Fruit fly (Drosophila melanogaster) Kc167 (cell line): Measurements from ENCODE around the gene Ac78C.

Experiments
- Myc ChIP-seq: fragments of >200 bp; optimal IDR thresholded peaks from 2 replicates; lab custom pipeline; 2017; ENCODE audit warnings: missing external identifiers
- Sin3A ChIP-seq: fragments of >200 bp; optimal IDR thresholded peaks from 2 replicates; lab custom pipeline; 2018; ENCODE audit warnings: missing external identifiers
- h ChIP-seq: fragments of >200 bp; optimal IDR thresholded peaks from 3 replicates; lab custom pipeline; 2018; ENCODE audit warnings: missing external identifiers
- insv ChIP-seq: fragments of >200 bp; optimal IDR thresholded peaks from 3 replicates; lab custom pipeline; 2018; ENCODE audit warnings: missing external identifiers
- psq ChIP-seq: fragments of >200 bp; optimal IDR thresholded peaks from 2 replicates; lab custom pipeline; 2017; ENCODE audit warnings: missing external identifiers
- ttk ChIP-seq: sonication (Bioruptor generic); optimal IDR thresholded peaks from 2 replicates; lab custom pipeline; 2017; ENCODE audit warnings: missing external identifiers

Gene Ac78C

DNA sequence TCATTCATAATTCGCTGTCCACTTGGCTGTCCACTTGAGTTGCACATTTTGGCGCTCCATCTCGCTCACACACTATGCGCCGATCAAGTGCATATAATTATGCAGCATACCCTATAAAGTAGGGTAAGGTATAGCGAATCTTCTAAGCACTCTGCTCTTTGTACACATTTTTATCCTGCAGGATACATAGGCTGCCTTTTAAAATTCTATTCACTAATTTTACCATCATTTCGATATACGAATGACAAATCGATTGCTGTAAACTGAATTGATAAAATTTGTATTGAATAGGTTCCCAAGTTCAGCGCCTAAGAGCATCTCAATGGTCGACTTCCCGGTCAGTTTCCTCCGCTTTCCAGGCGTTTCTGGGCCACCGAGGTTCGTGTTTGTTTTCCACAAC, 58.7 kb downstream of the Ac78C start:
- TF ChIP-seq h = no peak
- TF ChIP-seq Sin3A = no peak
- TF ChIP-seq insv (lab: Kevin White, UChicago) = no peak
- TF ChIP-seq ttk (lab: Kevin White, UChicago) = no peak
- no peak for TF ChIP-seq psq (lab: Kevin White, UChicago)
- no peak for TF ChIP-seq Myc (lab: Kevin White, UChicago)

DNA sequence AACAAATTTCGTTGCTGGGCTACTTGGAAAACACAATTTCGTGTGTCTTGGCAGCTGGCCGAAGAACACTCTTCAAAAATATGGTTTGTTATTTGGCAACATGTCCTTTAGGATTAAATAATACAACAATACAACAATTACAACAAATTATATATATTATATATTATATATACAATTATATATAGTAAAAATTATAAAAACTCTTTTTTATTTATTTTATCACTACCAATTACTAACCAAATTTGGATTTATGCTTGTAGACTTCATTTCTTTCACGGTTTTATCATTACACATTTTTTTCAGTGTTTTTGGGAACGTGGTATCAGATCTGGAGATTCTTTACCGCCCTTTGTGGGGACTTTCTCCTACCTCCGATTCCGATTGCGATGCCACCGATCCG, 63.3 kb downstream of the Ac78C start:
- TF ChIP-seq Sin3A (no peak), psq (lab: Kevin White, UChicago) (no peak), h (no peak), ttk (lab: Kevin White, UChicago) (no peak), Myc (lab: Kevin White, UChicago) (no peak), insv (lab: Kevin White, UChicago) (no peak)

DNA sequence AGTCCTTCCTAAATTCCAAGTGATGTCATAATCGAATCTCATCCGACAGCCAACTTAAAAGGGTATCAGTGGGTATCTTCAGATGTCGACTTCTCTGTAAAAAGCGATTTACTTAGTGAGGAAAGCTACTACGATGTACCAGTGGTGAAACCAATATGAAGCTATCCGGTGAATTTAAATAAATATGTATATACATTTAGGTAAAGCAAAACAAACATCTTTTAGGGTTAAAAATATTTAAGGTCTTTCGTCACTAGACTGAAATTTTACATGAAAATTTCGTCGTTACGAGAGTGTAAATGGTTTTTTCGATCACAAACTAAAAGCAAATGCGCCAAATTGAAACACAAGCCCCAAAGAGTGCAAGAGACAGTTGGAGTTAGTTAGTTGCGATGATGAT, 64.8 kb downstream of the Ac78C start:
- TF ChIP-seq h (no peak), insv (lab: Kevin White, UChicago) (no peak), ttk (lab: Kevin White, UChicago) (no peak), psq (lab: Kevin White, UChicago) (no peak), Myc (lab: Kevin White, UChicago) (no peak)

DNA sequence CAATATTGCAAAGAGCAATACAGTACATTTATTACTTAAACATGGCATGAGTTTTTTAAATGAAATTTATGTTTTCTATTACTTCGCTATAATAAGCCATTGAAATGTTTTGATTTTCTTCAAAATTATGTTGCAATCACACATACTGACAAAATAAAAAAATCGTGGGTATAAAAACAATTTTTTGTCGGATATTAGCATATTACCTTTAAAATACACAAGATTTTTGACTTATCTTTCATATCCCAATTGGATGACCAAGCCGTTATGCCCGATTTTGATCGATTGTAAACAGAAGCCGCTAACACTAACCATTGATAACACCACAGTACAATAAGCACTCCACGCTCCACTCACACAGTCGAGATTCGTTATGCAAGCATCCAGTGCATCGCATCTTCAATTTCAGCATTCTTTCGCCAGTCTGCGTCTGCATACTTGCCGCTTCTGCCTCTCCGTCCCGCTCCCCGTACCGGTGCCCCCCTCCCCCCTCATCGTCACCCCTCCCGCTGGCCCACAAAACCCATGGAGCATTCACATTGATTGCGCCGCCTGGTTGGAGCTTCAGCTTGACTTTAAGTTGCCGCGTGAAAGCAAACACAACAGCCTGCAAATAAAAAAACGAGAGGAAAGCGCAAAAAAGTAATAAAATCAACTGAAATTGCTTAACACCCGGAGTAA, 67.3 kb downstream of the Ac78C start:
- no peak for TF ChIP-seq h
- TF ChIP-seq Myc (lab: Kevin White, UChicago) = no peak
- TF ChIP-seq ttk (lab: Kevin White, UChicago) = no peak
- no peak for TF ChIP-seq psq (lab: Kevin White, UChicago)
- TF ChIP-seq Sin3A = no peak
- no peak for TF ChIP-seq insv (lab: Kevin White, UChicago)

DNA sequence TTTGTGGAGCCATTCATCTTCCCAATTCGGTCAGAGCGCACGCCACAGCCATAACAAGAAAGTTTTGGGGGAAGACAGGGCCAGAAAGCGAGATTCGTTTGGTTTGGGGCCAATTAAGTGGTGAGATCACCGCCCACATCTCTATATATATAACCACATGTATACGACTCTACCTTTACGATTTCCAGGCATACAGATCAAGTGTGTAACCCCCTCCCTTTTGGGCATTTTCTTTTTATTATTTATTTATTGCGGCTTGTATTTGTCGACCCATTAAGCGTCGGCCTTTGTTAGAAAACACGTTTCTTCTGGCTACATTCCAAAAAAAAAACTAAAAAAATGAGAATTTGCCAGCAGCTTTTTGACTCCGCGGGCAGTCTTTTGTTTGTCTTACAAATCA, 70.4 kb downstream of the Ac78C start:
- TF ChIP-seq Myc (lab: Kevin White, UChicago) = no peak

DNA sequence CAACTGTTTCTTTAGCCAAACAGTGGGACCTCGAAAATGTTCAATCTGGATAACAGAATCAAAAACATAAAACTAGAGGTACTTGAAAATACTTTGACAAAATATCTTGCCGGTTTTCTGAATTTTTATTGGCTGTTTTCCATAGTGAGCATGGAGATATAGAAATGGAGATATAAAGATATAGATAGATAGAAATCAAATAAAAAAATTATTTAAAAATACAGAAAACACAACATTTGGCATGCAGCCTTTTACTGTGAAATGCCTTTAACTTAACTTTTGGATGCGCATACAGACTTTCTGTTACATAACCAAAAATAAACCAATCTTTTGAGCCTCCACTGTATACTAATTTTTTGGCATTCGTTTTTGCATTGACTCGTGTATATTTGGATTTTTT, 71.3 kb downstream of the Ac78C start:
- TF ChIP-seq ttk (lab: Kevin White, UChicago) (no peak), psq (lab: Kevin White, UChicago) (no peak), Myc (lab: Kevin White, UChicago) (no peak), insv (lab: Kevin White, UChicago) (no peak), Sin3A (no peak), h (no peak)

DNA sequence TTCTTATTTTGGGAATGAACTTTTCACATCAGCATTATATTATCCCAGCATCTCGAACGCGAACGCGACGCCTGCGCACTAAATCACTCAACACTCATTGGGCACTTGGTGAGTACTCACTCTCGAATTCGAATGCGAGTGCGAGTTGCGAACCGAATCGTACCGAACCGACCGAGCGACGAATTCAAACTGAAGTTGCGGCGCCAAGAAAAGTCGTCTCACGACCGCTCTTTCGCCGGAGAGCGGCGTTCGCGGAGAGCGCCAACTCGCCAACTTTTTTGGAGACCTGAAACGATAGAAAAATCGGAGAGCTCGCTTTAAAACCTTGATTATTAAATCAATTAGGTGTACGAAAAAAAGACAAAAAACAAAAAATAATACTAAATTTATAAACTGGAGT, 71.8 kb downstream of the Ac78C start:
- TF ChIP-seq ttk (lab: Kevin White, UChicago) (no peak), h (no peak), insv (lab: Kevin White, UChicago) (no peak), Sin3A (no peak), Myc (lab: Kevin White, UChicago) (no peak), psq (lab: Kevin White, UChicago) (no peak)

DNA sequence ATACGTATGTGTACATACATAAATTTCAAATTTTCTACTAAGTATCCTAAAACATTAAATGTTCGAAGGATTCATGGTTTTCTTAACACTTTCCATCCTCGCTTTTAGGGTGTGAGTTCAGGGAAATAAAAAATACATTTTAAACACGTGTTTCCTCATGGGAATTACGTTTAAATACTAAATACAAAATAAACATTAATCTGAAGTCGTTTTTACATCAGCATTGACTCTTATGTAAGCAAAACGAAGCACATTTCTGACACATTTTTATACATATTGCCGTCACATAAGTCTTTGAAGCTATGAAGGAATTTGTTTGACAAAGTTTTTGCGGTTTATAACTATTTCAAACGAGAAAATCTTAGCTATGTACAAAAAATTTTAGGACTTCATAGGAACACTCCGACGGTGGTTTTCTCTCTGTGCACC, 72.7 kb downstream of the Ac78C start:
- TF ChIP-seq Sin3A = no peak
- TF ChIP-seq ttk (lab: Kevin White, UChicago) = no peak
- TF ChIP-seq h = no peak
- no peak for TF ChIP-seq insv (lab: Kevin White, UChicago)
- TF ChIP-seq Myc (lab: Kevin White, UChicago) = no peak
- no peak for TF ChIP-seq psq (lab: Kevin White, UChicago)

DNA sequence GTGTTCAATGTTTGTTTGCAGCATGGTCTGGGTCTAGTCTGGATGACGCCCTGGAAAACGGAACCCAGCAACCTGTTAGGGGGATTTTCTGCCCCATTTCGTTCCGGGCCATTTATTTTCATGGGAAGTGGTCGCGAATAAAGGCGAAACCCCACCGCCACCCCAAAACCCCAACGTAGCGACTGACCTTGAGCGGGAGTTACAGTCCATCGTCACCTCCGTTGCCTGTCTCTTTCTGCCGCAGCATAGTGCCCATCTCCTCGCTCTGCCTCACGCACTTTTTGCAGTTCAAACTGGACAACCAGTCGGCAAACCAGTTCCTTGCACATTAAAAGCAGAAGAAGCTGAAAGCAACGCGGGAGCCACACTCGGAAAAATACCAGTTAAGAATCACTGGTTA, 73.1 kb downstream of the Ac78C start:
- TF ChIP-seq insv (lab: Kevin White, UChicago) (no peak), Sin3A (no peak), Myc (lab: Kevin White, UChicago) (no peak), ttk (lab: Kevin White, UChicago) (no peak), psq (lab: Kevin White, UChicago) (no peak), h (no peak)

DNA sequence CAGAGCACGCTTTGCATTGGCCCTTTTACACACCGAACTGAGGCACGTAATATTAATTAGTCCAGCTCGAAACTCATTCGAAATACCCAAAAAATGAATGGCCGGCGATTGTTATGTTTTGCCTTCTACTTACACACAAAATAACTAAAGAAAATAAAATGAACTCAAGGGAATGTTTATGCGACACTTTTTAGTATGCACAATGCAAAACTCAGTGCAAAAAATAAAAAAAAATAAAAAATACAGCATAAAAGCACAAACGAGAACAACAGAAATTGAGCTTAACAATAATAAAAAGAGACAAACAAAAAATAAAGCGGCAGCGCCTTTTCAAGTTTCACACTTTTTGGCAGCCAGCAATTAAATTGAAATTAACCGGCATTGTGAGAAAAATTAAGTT, 74.3 kb downstream of the Ac78C start:
- no peak for TF ChIP-seq psq (lab: Kevin White, UChicago)
- no peak for TF ChIP-seq ttk (lab: Kevin White, UChicago)
- no peak for TF ChIP-seq h
- TF ChIP-seq Myc (lab: Kevin White, UChicago) = no peak
- TF ChIP-seq Sin3A = no peak
- TF ChIP-seq insv (lab: Kevin White, UChicago) = no peak

DNA sequence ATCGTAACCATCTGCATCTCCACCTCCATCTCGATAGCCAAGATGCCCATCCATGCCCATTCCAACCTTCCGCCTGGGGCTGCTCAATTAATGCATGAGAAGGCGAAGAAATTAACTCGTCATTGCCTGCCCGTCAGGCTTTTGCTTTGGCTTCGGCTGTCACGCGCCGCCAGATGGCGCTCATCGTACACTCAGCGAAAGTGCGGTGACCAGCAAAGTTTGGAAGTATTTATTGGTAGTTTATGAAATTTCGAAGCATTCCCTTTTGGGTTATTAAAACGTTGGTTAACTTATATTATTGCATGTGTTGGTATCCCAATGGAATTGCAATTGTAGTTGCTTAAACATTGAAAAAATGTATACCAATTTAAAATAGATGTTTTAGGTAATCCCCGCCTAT, 81.5 kb downstream of the Ac78C start:
- TF ChIP-seq Sin3A = no peak
- TF ChIP-seq insv (lab: Kevin White, UChicago) = no peak
- no peak for TF ChIP-seq ttk (lab: Kevin White, UChicago)
- no peak for TF ChIP-seq h
- no peak for TF ChIP-seq Myc (lab: Kevin White, UChicago)

DNA sequence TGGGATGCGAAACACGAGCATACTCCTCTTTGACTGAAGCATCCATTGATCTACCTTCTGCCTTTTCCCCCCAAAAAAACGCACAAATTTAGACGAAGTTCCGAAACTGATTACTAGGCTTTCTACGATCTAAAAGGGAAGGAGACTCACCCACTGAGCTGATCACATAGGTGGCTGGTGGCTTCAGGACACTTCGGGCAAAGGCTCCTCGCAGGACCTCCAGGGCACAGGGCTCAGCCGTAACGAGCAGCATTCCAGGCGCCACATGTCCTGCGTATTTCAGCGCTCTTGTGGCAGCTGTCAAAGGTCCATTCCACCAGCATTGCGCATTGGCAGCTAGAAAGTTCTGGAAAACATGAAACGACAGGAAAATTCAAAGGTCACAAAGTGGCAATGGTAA, 82.8 kb downstream of the Ac78C start, which contains the start of gene CG33285:
CG33285 (minus strand) TSS at position 101 of the 400 bp plus-strand sequence.
- TF ChIP-seq Sin3A (no peak), ttk (lab: Kevin White, UChicago) (no peak), psq (lab: Kevin White, UChicago) (no peak), h (no peak), Myc (lab: Kevin White, UChicago) (no peak), insv (lab: Kevin White, UChicago) (no peak)
